Fruit fly (Drosophila melanogaster): ENCODE measurements around the gene trh.

The trh gene

dm6 chr3L:377222-378071 is 15.0 kb downstream of the trh start (continued):
- TF ChIP-seq Fer2 (tag; optimal IDR thresholded peaks at IDR 0.05) (peak; percentile 89), chn (GFP tag; optimal IDR thresholded peaks at IDR 0.05) (no peak), CG12155 (GFP tag; optimal IDR thresholded peaks at IDR 0.05) (peak; percentile 79), ci (GFP tag; IDR thresholded peaks at IDR 0.05) (peak; percentile 64; the same call in 1 of the 3 replicates), CG1647 (GFP tag; optimal IDR thresholded peaks at IDR 0.05) (no peak), Doc2 (GFP tag; IDR thresholded peaks at IDR 0.05) (no peak), CG15479 (GFP tag; optimal IDR thresholded peaks at IDR 0.05) (no peak), Stat92E (GFP tag; optimal IDR thresholded peaks at IDR 0.05) (peak in 1 of 3 experiments; percentile 7), Dek (tag; optimal IDR thresholded peaks at IDR 0.05) (peak; percentile 90), chif (GFP tag; optimal IDR thresholded peaks at IDR 0.05) (no peak), CG9437 (GFP tag; optimal IDR thresholded peaks at IDR 0.05) (peak; percentile 79), C15 (GFP tag; IDR thresholded peaks at IDR 0.05) (0 out of 3 replicates have a peak, but pooled peaks have one; percentile 53), bowl (GFP tag; IDR thresholded peaks at IDR 0.05) (no peak), Jarid2 (GFP tag; optimal IDR thresholded peaks at IDR 0.05) (no peak), wdn (GFP tag; IDR thresholded peaks at IDR 0.05) (peak; percentile 60), CG13123 (GFP tag; optimal IDR thresholded peaks at IDR 0.05) (peak; percentile 66), CG6689 (GFP tag; IDR thresholded peaks at IDR 0.05) (peak; percentile 87), tll (GFP tag; optimal IDR thresholded peaks at IDR 0.05) (no peak), peb (GFP tag; IDR thresholded peaks at IDR 0.05) (peak; percentile 40; the same call in 1 of the 2 replicates), dmrt11E (tag; optimal IDR thresholded peaks at IDR 0.05) (peak; percentile 94), CG11398 (GFP tag; optimal IDR thresholded peaks at IDR 0.05) (no peak), grau (tag; optimal IDR thresholded peaks at IDR 0.05) (peak; percentile 93), CG11560 (tag; IDR thresholded peaks at IDR 0.05) (peak; percentile 51; the same call in 2 of the 3 replicates), CG31365 (tag; optimal IDR thresholded peaks at IDR 0.05) (peak; percentile 28), CG15696 (tag; optimal IDR thresholded peaks at IDR 0.05) (peak; percentile 93), CG12744 (GFP tag; optimal IDR thresholded peaks at IDR 0.05) (no peak), NC2β (GFP tag; optimal IDR thresholded peaks at IDR 0.05) (no peak), CG18262 (tag; optimal IDR thresholded peaks at IDR 0.05) (peak; percentile 96), Kr (GFP tag; optimal IDR thresholded peaks at IDR 0.05) (no peak), Vsx1 (GFP tag; optimal IDR thresholded peaks at IDR 0.05) (peak; percentile 89), CG12659 (GFP tag; optimal IDR thresholded peaks at IDR 0.05) (peak; percentile 93), org-1 (GFP tag; optimal IDR thresholded peaks at IDR 0.05) (peak; percentile 86), Spps (tag; optimal IDR thresholded peaks at IDR 0.05) (peak; percentile 86), pita (GFP tag; optimal IDR thresholded peaks at IDR 0.05) (no peak), gcm2 (GFP tag; optimal IDR thresholded peaks at IDR 0.05) (no peak), Fer1 (GFP tag; optimal IDR thresholded peaks at IDR 0.05) (peak; percentile 97), CG30020 (tag; optimal IDR thresholded peaks at IDR 0.05) (peak; percentile 71), ara (GFP tag; IDR thresholded peaks at IDR 0.05) (peak; percentile 66), E2f2 (GFP tag; IDR thresholded peaks at IDR 0.05) (peak; percentile 62), Xbp1 (GFP tag; optimal IDR thresholded peaks at IDR 0.05) (peak; percentile 82), shn (GFP tag; optimal IDR thresholded peaks at IDR 0.05) (no peak), B-H1 (GFP tag; IDR thresholded peaks at IDR 0.05) (peak; percentile 48; the same call in 2 of the 3 replicates), ro (GFP tag; IDR thresholded peaks at IDR 0.05) (peak; percentile 50), phol (tag; optimal IDR thresholded peaks at IDR 0.05) (peak; percentile 94), sima (GFP tag; optimal IDR thresholded peaks at IDR 0.05) (no peak), yki (optimal IDR thresholded peaks at IDR 0.05) (no peak), Sox100B (GFP tag; optimal IDR thresholded peaks at IDR 0.05) (peak; percentile 95), CG9609 (GFP tag; optimal IDR thresholded peaks at IDR 0.05) (no peak), nerfin-1 (tag; optimal IDR thresholded peaks at IDR 0.05) (peak; percentile 85)
